ENCODE assay signal across 4 worm cellular contexts in genomic region chrIV:428869-429268, ce11.
TF ChIP-seq lines count a peak whose summit lies in the region.

Y66H1A.5 (minus strand) TSS chrIV:429133.

TF ChIP-seq in whole organism, L2 larva, 48 proteins besides CTCF, POLR2A, EP300 and RAD21:
- TF ChIP-seq unc-39 (tag; optimal IDR thresholded peaks at IDR 0.05; lab: Kevin White, UChicago) (no peak), nhr-10 (tag; optimal IDR thresholded peaks at IDR 0.05; lab: Kevin White, UChicago) (no peak), nhr-25 (tag; optimal IDR thresholded peaks at IDR 0.05; lab: Kevin White, UChicago) (no peak), nhr-11 (tag; optimal IDR thresholded peaks at IDR 0.05; lab: Kevin White, UChicago) (no peak), fos-1 (tag; optimal IDR thresholded peaks at IDR 0.05; lab: Kevin White, UChicago) (peak; percentile 57), ztf-11 (tag; optimal IDR thresholded peaks at IDR 0.05; lab: Kevin White, UChicago) (no peak)

TF ChIP-seq in whole organism, L3 larva, 47 proteins besides CTCF, POLR2A, EP300 and RAD21:
- TF ChIP-seq nhr-77 (tag; optimal IDR thresholded peaks at IDR 0.05; lab: Kevin White, UChicago) (no peak), elt-1 (tag; optimal IDR thresholded peaks at IDR 0.05; lab: Kevin White, UChicago) (no peak), elt-3 (tag; optimal IDR thresholded peaks at IDR 0.05; lab: Kevin White, UChicago) (no peak), ztf-4 (tag; optimal IDR thresholded peaks at IDR 0.05; lab: Kevin White, UChicago) (no peak), nhr-76 (tag; optimal IDR thresholded peaks at IDR 0.05; lab: Kevin White, UChicago) (no peak), pha-4 (tag; optimal IDR thresholded peaks at IDR 0.05; lab: Kevin White, UChicago) (peak; percentile 26), elt-2 (tag; optimal IDR thresholded peaks at IDR 0.05; lab: Kevin White, UChicago) (peak; percentile 74), ceh-16 (tag; optimal IDR thresholded peaks at IDR 0.05; lab: Kevin White, UChicago) (no peak), ceh-82 (tag; optimal IDR thresholded peaks at IDR 0.05; lab: Kevin White, UChicago) (no peak), nhr-28 (tag; optimal IDR thresholded peaks at IDR 0.05; lab: Kevin White, UChicago) (no peak), fkh-10 (GFP tag; optimal IDR thresholded peaks at IDR 0.05; lab: Kevin White, UChicago) (no peak), lin-15B (tag; optimal IDR thresholded peaks at IDR 0.05; lab: Kevin White, UChicago) (no peak), nhr-25 (tag; optimal IDR thresholded peaks at IDR 0.05; lab: Kevin White, UChicago) (no peak), nhr-23 (tag; optimal IDR thresholded peaks at IDR 0.05; lab: Kevin White, UChicago) (no peak), ama-1 (optimal IDR thresholded peaks at IDR 0.05; lab: Kevin White, UChicago) (no peak), lin-39 (tag; optimal IDR thresholded peaks at IDR 0.05; lab: Kevin White, UChicago) (no peak), pqm-1 (tag; optimal IDR thresholded peaks at IDR 0.05; lab: Kevin White, UChicago) (peak; percentile 48)

TF ChIP-seq in whole organism, L4 larva, 104 proteins besides CTCF, POLR2A, EP300 and RAD21:
- TF ChIP-seq lin-29 (GFP tag; IDR thresholded peaks at IDR 0.05; lab: Robert Waterston, UW) (no peak), zip-2 (tag; optimal IDR thresholded peaks at IDR 0.05; lab: Kevin White, UChicago) (no peak), dve-1 (tag; optimal IDR thresholded peaks at IDR 0.05; lab: Kevin White, UChicago; ENCODE audit: insufficient read depth) (peak; percentile 66), pqm-1 (tag; optimal IDR thresholded peaks at IDR 0.05; lab: Kevin White, UChicago) (peak; percentile 74), daf-19 (GFP tag; conservative IDR thresholded peaks at IDR 0.05; lab: Robert Waterston, UW) (no peak), spr-3 (GFP tag; optimal IDR thresholded peaks at IDR 0.05; lab: Kevin White, UChicago) (no peak), nhr-28 (tag; optimal IDR thresholded peaks at IDR 0.05; lab: Kevin White, UChicago) (peak; percentile 94), mes-2 (tag; optimal IDR thresholded peaks at IDR 0.05; lab: Kevin White, UChicago; ENCODE audit: poor library complexity, severe bottlenecking) (no peak), hlh-11 (tag; optimal IDR thresholded peaks at IDR 0.05; lab: Kevin White, UChicago) (peak; percentile 29), nhr-10 (tag; optimal IDR thresholded peaks at IDR 0.05; lab: Kevin White, UChicago) (peak; percentile 41), nhr-77 (tag; optimal IDR thresholded peaks at IDR 0.05; lab: Kevin White, UChicago) (peak; percentile 89), R02D3.7 (tag; optimal IDR thresholded peaks at IDR 0.05; lab: Kevin White, UChicago) (no peak), Y105C5A.15 (GFP tag; IDR thresholded peaks at IDR 0.05; lab: Robert Waterston, UW) (no peak), mep-1 (tag; optimal IDR thresholded peaks at IDR 0.05; lab: Kevin White, UChicago) (peak; percentile 10), daf-12 (tag; optimal IDR thresholded peaks at IDR 0.05; lab: Kevin White, UChicago) (no peak), ztf-7 (tag; optimal IDR thresholded peaks at IDR 0.05; lab: Kevin White, UChicago) (no peak), dmd-6 (GFP tag; IDR thresholded peaks at IDR 0.05; lab: Robert Waterston, UW) (peak; percentile 31; the same call in 1 of the 2 replicates), daf-16 (GFP tag; optimal IDR thresholded peaks at IDR 0.05; lab: Kevin White, UChicago) (no peak), daf-16 (tag; optimal IDR thresholded peaks at IDR 0.05; lab: Kevin White, UChicago) (peak; percentile 46), jun-1 (tag; optimal IDR thresholded peaks at IDR 0.05; lab: Kevin White, UChicago) (no peak), hlh-30 (tag; optimal IDR thresholded peaks at IDR 0.05; lab: Kevin White, UChicago; ENCODE audit: insufficient read depth) (peak; percentile 5), sdz-12 (GFP tag; optimal IDR thresholded peaks at IDR 0.05; lab: Kevin White, UChicago) (no peak), ztf-11 (tag; optimal IDR thresholded peaks at IDR 0.05; lab: Kevin White, UChicago) (no peak), mdl-1 (tag; optimal IDR thresholded peaks at IDR 0.05; lab: Kevin White, UChicago) (no peak), hif-1 (tag; optimal IDR thresholded peaks at IDR 0.05; lab: Kevin White, UChicago) (peak in 1 of 2 experiments; percentile 60), gei-8 (GFP tag; optimal IDR thresholded peaks at IDR 0.05; lab: Kevin White, UChicago) (no peak), daf-8 (GFP tag; IDR thresholded peaks at IDR 0.05; lab: Robert Waterston, UW) (no peak)

TF ChIP-seq in whole organism, young adult, 124 proteins besides CTCF, POLR2A, EP300 and RAD21:
- TF ChIP-seq sdz-38 (tag; optimal IDR thresholded peaks at IDR 0.05; lab: Kevin White, UChicago), result no peak
- no peak for TF ChIP-seq Y53G8AR.9 (GFP tag; conservative IDR thresholded peaks at IDR 0.05; lab: Robert Waterston, UW)
- no peak for TF ChIP-seq hsf-1 (GFP tag; IDR thresholded peaks at IDR 0.05; lab: Robert Waterston, UW)
- no peak for TF ChIP-seq F55B11.4 (tag; optimal IDR thresholded peaks at IDR 0.05; lab: Kevin White, UChicago; ENCODE audit: borderline replicate concordance, insufficient read depth)
- TF ChIP-seq ztf-18 (tag; optimal IDR thresholded peaks at IDR 0.05; lab: Kevin White, UChicago), result no peak
- no peak for TF ChIP-seq lag-1 (GFP tag; IDR thresholded peaks at IDR 0.05; lab: Robert Waterston, UW)
- TF ChIP-seq let-607 (tag; optimal IDR thresholded peaks at IDR 0.05; lab: Kevin White, UChicago), result peak in 1 of 2 experiments; percentile 16
- TF ChIP-seq akir-1 (GFP tag; optimal IDR thresholded peaks at IDR 0.05; lab: Kevin White, UChicago), result no peak
- no peak for TF ChIP-seq dpff-1 (tag; optimal IDR thresholded peaks at IDR 0.05; lab: Kevin White, UChicago)
- TF ChIP-seq nhr-90 (tag; optimal IDR thresholded peaks at IDR 0.05; lab: Kevin White, UChicago), result no peak
- TF ChIP-seq hrde-1 (tag; optimal IDR thresholded peaks at IDR 0.05; lab: Kevin White, UChicago; ENCODE audit: borderline replicate concordance), result no peak
- no peak for TF ChIP-seq unc-62 (GFP tag; optimal IDR thresholded peaks at IDR 0.05; lab: Kevin White, UChicago)
- no peak for TF ChIP-seq T26A5.8 (tag; optimal IDR thresholded peaks at IDR 0.05; lab: Kevin White, UChicago)
- TF ChIP-seq nhr-80 (tag; optimal IDR thresholded peaks at IDR 0.05; lab: Kevin White, UChicago), result peak; percentile 50
- TF ChIP-seq bed-1 (GFP tag; IDR thresholded peaks at IDR 0.05; lab: Robert Waterston, UW), result no peak
- TF ChIP-seq madf-3 (GFP tag; IDR thresholded peaks at IDR 0.05; lab: Robert Waterston, UW), result 0 out of 2 replicates have a peak, but pooled peaks have one; percentile 53
- peak; percentile 37 for TF ChIP-seq tlf-1 (GFP tag; optimal IDR thresholded peaks at IDR 0.05; lab: Kevin White, UChicago)
- TF ChIP-seq ztf-28 (GFP tag; IDR thresholded peaks at IDR 0.05; lab: Robert Waterston, UW), result no peak
